Fruit fly (Drosophila melanogaster): ENCODE measurements around the gene CG14864.

Gene CG14864

dm6 chr3R:15287763-15288162 is 19.4 kb upstream of the CG14864 start (continued):
- TF ChIP-seq aop (GFP tag; IDR thresholded peaks at IDR 0.05), result no peak
- peak; percentile 34 to 39 for TF ChIP-seq dpn (GFP tag; optimal IDR thresholded peaks at IDR 0.05)
- no peak for TF ChIP-seq eve (GFP tag; optimal IDR thresholded peaks at IDR 0.05)
- no peak for TF ChIP-seq Ravus (GFP tag; IDR thresholded peaks at IDR 0.05)
- TF ChIP-seq Atf-2 (GFP tag; optimal IDR thresholded peaks at IDR 0.05), result no peak
- TF ChIP-seq CG11695 (GFP tag; IDR thresholded peaks at IDR 0.05), result no peak
- TF ChIP-seq Xbp1 (GFP tag; optimal IDR thresholded peaks at IDR 0.05), result peak; percentile 25
- peak; percentile 77 for TF ChIP-seq HmgD (GFP tag; optimal IDR thresholded peaks at IDR 0.05)
- TF ChIP-seq CoRest (tag; optimal IDR thresholded peaks at IDR 0.05), result peak; percentile 43
- peak; percentile 46 for TF ChIP-seq jumu (GFP tag; optimal IDR thresholded peaks at IDR 0.05)
- TF ChIP-seq CG11504 (tag; optimal IDR thresholded peaks at IDR 0.05), result peak; percentile 50
- no peak for TF ChIP-seq CG10209 (GFP tag; optimal IDR thresholded peaks at IDR 0.05)
- TF ChIP-seq amos (GFP tag; IDR thresholded peaks at IDR 0.05; ENCODE audit: partially characterized antibody), result no peak
- peak; percentile 41 for TF ChIP-seq ftz-f1 (GFP tag; optimal IDR thresholded peaks at IDR 0.05)
- no peak for TF ChIP-seq CG4707 (GFP tag; optimal IDR thresholded peaks at IDR 0.05)
- TF ChIP-seq CG6654 (GFP tag; optimal IDR thresholded peaks at IDR 0.05), result no peak
- no peak for TF ChIP-seq Doc3 (GFP tag; IDR thresholded peaks at IDR 0.05; ENCODE audit: partially characterized antibody)
- TF ChIP-seq CG12391 (tag; optimal IDR thresholded peaks at IDR 0.05), result peak; percentile 21
- TF ChIP-seq Hmr (GFP tag; optimal IDR thresholded peaks at IDR 0.05), result peak; percentile 55
- TF ChIP-seq en (GFP tag; optimal IDR thresholded peaks at IDR 0.05), result no peak
- TF ChIP-seq D (optimal IDR thresholded peaks at IDR 0.05), result no peak
- no peak for TF ChIP-seq D (GFP tag; optimal IDR thresholded peaks at IDR 0.05)
- peak; percentile 91 for TF ChIP-seq sqz (GFP tag; optimal IDR thresholded peaks at IDR 0.05)
- peak; percentile 9 for TF ChIP-seq maf-S (GFP tag; optimal IDR thresholded peaks at IDR 0.05)
- TF ChIP-seq zf30C (GFP tag; optimal IDR thresholded peaks at IDR 0.05), result peak; percentile 23
- peak; percentile 82 for TF ChIP-seq CG10462 (GFP tag; optimal IDR thresholded peaks at IDR 0.05)
- no peak for TF ChIP-seq CG31388 (GFP tag; optimal IDR thresholded peaks at IDR 0.05)
- TF ChIP-seq TFAM (GFP tag; optimal IDR thresholded peaks at IDR 0.05), result no peak
- TF ChIP-seq CG31441 (GFP tag; IDR thresholded peaks at IDR 0.05), result no peak
- peak; percentile 98 for TF ChIP-seq sd (tag; optimal IDR thresholded peaks at IDR 0.05)
- no peak for TF ChIP-seq BtbVII (GFP tag; optimal IDR thresholded peaks at IDR 0.05)
- TF ChIP-seq Camta (GFP tag; optimal IDR thresholded peaks at IDR 0.05), result no peak
- TF ChIP-seq ken (GFP tag; IDR thresholded peaks at IDR 0.05), result no peak
- no peak for TF ChIP-seq lola (GFP tag; optimal IDR thresholded peaks at IDR 0.05)
- peak; percentile 63 for TF ChIP-seq MESR4 (GFP tag; optimal IDR thresholded peaks at IDR 0.05)
- TF ChIP-seq Med (GFP tag), result peak; percentile 86
- peak; percentile 4 for TF ChIP-seq shn (GFP tag; optimal IDR thresholded peaks at IDR 0.05)
- TF ChIP-seq pho (GFP tag; optimal IDR thresholded peaks at IDR 0.05), result peak; percentile 17
- TF ChIP-seq p53 (GFP tag; optimal IDR thresholded peaks at IDR 0.05), result peak; percentile 5
- TF ChIP-seq pzg (GFP tag; optimal IDR thresholded peaks at IDR 0.05), result peak; percentile 98
- no peak for TF ChIP-seq vfl (GFP tag; optimal IDR thresholded peaks at IDR 0.05)
- no peak for TF ChIP-seq CG1024 (GFP tag; IDR thresholded peaks at IDR 0.05)
- no peak for TF ChIP-seq H2.0 (GFP tag; IDR thresholded peaks at IDR 0.05)
- peak; percentile 54 for TF ChIP-seq CG17829 (tag; optimal IDR thresholded peaks at IDR 0.05)
- no peak for TF ChIP-seq CG4730 (GFP tag; IDR thresholded peaks at IDR 0.05)
- TF ChIP-seq CG11398 (GFP tag; optimal IDR thresholded peaks at IDR 0.05), result no peak
- TF ChIP-seq CG3065 (GFP tag; optimal IDR thresholded peaks at IDR 0.05), result peak; percentile 7
- TF ChIP-seq Side (GFP tag; optimal IDR thresholded peaks at IDR 0.05), result no peak
- peak; percentile 77 for TF ChIP-seq stwl (tag; optimal IDR thresholded peaks at IDR 0.05)
- no peak for TF ChIP-seq CG31365 (tag; optimal IDR thresholded peaks at IDR 0.05)
- TF ChIP-seq Dip3 (GFP tag; optimal IDR thresholded peaks at IDR 0.05), result peak; percentile 90
- TF ChIP-seq HLHmδ (GFP tag; optimal IDR thresholded peaks at IDR 0.05), result peak; percentile 16

Measured in whole organism, embryonic.